Worm (Caenorhabditis elegans) whole organism, early embryonic: ENCODE results near the gene flp-13.

Experiments
- ama-1 ChIP-seq: fragments of 150-350 bp; optimal IDR thresholded peaks from 2 replicates; lab custom pipeline; 2014
- ceh-13 ChIP-seq: fragments of 200-800 bp; sonication (Bioruptor generic); optimal IDR thresholded peaks from 2 replicates; lab custom pipeline; 2018; ENCODE audit warnings: mild to moderate bottlenecking, missing genetic modification characterization, missing compliant biosample characterization
- ceh-36 ChIP-seq: sonication (generic microtip); optimal IDR thresholded peaks from 2 replicates; lab custom pipeline; 2016; ENCODE audit warnings: missing genetic modification characterization, inconsistent platforms, missing compliant biosample characterization
- flt-1 ChIP-seq: fragments of 200-800 bp; sonication (Bioruptor generic); IDR thresholded peaks from 2 replicates; pipeline ENCODE4 v1.3.6; 2022; ENCODE audit warnings: missing genetic modification characterization, missing compliant biosample characterization
- hnd-1 ChIP-seq: sonication (generic microtip); optimal IDR thresholded peaks from 2 replicates; lab custom pipeline; 2016; ENCODE audit warnings: missing genetic modification characterization, missing compliant biosample characterization
- pes-1 ChIP-seq: fragments of 200-800 bp; sonication (Bioruptor generic); IDR thresholded peaks from 2 replicates; pipeline ENCODE4 v1.3.6; 2022; ENCODE audit warnings: missing genetic modification reagents, missing genetic modification characterization, missing compliant biosample characterization
- sea-1 ChIP-seq: fragments of 200-800 bp; sonication (Bioruptor generic); conservative IDR thresholded peaks from 2 replicates; pipeline ENCODE4 v1.3.6; 2022; ENCODE audit warnings: missing genetic modification characterization, missing compliant biosample characterization
- tbx-37 ChIP-seq: fragments of 200-800 bp; sonication (Bioruptor generic); conservative IDR thresholded peaks from 2 replicates; pipeline ENCODE4 v1.3.6; 2022; ENCODE audit warnings: missing genetic modification reagents, missing genetic modification characterization, missing compliant biosample characterization

- TF ChIP-seq ama-1 (lab: Kevin White, UChicago) (no peak), tbx-37 (no peak), hnd-1 (tag; lab: Kevin White, UChicago) (no peak), pes-1 (GFP tag; lab: Robert Waterston, UW) (no peak), ceh-36 (tag; lab: Kevin White, UChicago) (no peak), flt-1 (no peak), sea-1 (GFP tag; lab: Robert Waterston, UW) (no peak), ceh-13 (GFP tag; lab: Kevin White, UChicago) (no peak)
Observed at ce11 chrIV:7710824-7711223, 12.6 kb upstream of the flp-13 start, which contains the start of gene nhr-8.
